Fruit fly (Drosophila melanogaster) whole organism, embryonic: Measurements from ENCODE around the gene Alp5.

Source experiments
- Antp ChIP-seq: fragments of 200-800 bp; sonication (Bioruptor generic); optimal IDR thresholded peaks from 3 replicates; lab custom pipeline; 2016; ENCODE audit warnings: missing biosample characterization, missing genetic modification characterization
- CG10147 ChIP-seq: fragments of 200-800 bp; sonication (Bioruptor generic); optimal IDR thresholded peaks from 2 replicates; lab custom pipeline; 2019; ENCODE audit warnings: missing biosample characterization, mild to moderate bottlenecking, missing genetic modification characterization, moderate library complexity
- CG10462 ChIP-seq: fragments of 200-800 bp; sonication (Bioruptor generic); optimal IDR thresholded peaks from 2 replicates; lab custom pipeline; 2016; ENCODE audit warnings: missing biosample characterization, missing genetic modification characterization
- CG11560 ChIP-seq: fragments of 200-800 bp; sonication (Bioruptor generic); IDR thresholded peaks from 3 replicates; pipeline ENCODE4 v1.3.6; 2022; ENCODE audit warnings: missing biosample characterization, missing genetic modification characterization
- CG11723 ChIP-seq: fragments of 200-800 bp; sonication (Bioruptor generic); optimal IDR thresholded peaks from 2 replicates; lab custom pipeline; 2017; ENCODE audit warnings: missing biosample characterization, mild to moderate bottlenecking, missing genetic modification characterization
- CG12659 ChIP-seq: fragments of 200-800 bp; sonication (Bioruptor generic); optimal IDR thresholded peaks from 3 replicates; lab custom pipeline; 2017; ENCODE audit warnings: mild to moderate bottlenecking, missing biosample characterization, missing genetic modification reagents, missing genetic modification characterization
- CG15073 ChIP-seq: fragments of 200-800 bp; sonication (Bioruptor generic); optimal IDR thresholded peaks from 2 replicates; lab custom pipeline; 2016; ENCODE audit warnings: missing biosample characterization, missing genetic modification characterization
- CG17385 ChIP-seq: fragments of 200-800 bp; sonication (Bioruptor generic); optimal IDR thresholded peaks from 3 replicates; lab custom pipeline; 2018; ENCODE audit warnings: missing biosample characterization, mild to moderate bottlenecking, missing genetic modification characterization
- CG1792 ChIP-seq: fragments of 200-800 bp; sonication (Bioruptor generic); optimal IDR thresholded peaks from 2 replicates; lab custom pipeline; 2016; ENCODE audit warnings: missing biosample characterization, missing genetic modification characterization
- CG2129 ChIP-seq: fragments of 200-800 bp; sonication (Bioruptor generic); IDR thresholded peaks from 2 replicates; pipeline ENCODE4 v1.3.6; 2022; ENCODE audit warnings: missing biosample characterization, missing genetic modification characterization; ENCODE audit not compliant: partially characterized antibody
- CG2678 ChIP-seq: fragments of 200-800 bp; sonication (Bioruptor generic); optimal IDR thresholded peaks from 3 replicates; lab custom pipeline; 2019; ENCODE audit warnings: missing biosample characterization, mild to moderate bottlenecking, missing genetic modification characterization, moderate library complexity
- CG2875 ChIP-seq: fragments of 200-800 bp; sonication (Bioruptor generic); optimal IDR thresholded peaks from 2 replicates; lab custom pipeline; 2017; ENCODE audit warnings: missing biosample characterization, mild to moderate bottlenecking, missing genetic modification characterization, missing genetic modification reagents
- CG2889 ChIP-seq: fragments of 200-800 bp; sonication (Bioruptor generic); IDR thresholded peaks from 3 replicates; pipeline ENCODE4 v1.3.6; 2022; ENCODE audit warnings: missing biosample characterization, missing genetic modification characterization
- CG33557 ChIP-seq: fragments of 200-800 bp; sonication (Bioruptor generic); optimal IDR thresholded peaks from 2 replicates; lab custom pipeline; 2019; ENCODE audit warnings: missing biosample characterization, mild to moderate bottlenecking, missing genetic modification characterization, moderate library complexity
- CG34376 ChIP-seq: fragments of 200-800 bp; sonication (Bioruptor generic); optimal IDR thresholded peaks from 2 replicates; lab custom pipeline; 2018; ENCODE audit warnings: missing biosample characterization, mild to moderate bottlenecking, missing genetic modification characterization
- CG5953 ChIP-seq: fragments of 200-800 bp; sonication (Bioruptor generic); IDR thresholded peaks from 2 replicates; pipeline ENCODE4 v1.3.6; 2022; ENCODE audit warnings: missing biosample characterization, missing genetic modification characterization
- CG6791 ChIP-seq: fragments of 200-800 bp; sonication (Bioruptor generic); IDR thresholded peaks from 3 replicates; pipeline ENCODE4 v1.3.6; 2022; ENCODE audit warnings: missing biosample characterization, missing genetic modification characterization; ENCODE audit not compliant: partially characterized antibody
- CG8388 ChIP-seq: fragments of 200-800 bp; sonication (Bioruptor generic); optimal IDR thresholded peaks from 2 replicates; lab custom pipeline; 2019; ENCODE audit warnings: missing biosample characterization, mild to moderate bottlenecking, missing genetic modification characterization, moderate library complexity
- CG9727 ChIP-seq: fragments of 200-800 bp; sonication (Bioruptor generic); optimal IDR thresholded peaks from 3 replicates; lab custom pipeline; 2017; ENCODE audit warnings: missing biosample characterization, mild to moderate bottlenecking, missing genetic modification characterization
- D19B ChIP-seq: fragments of 200-800 bp; sonication (Bioruptor generic); optimal IDR thresholded peaks from 2 replicates; lab custom pipeline; 2017; ENCODE audit warnings: missing biosample characterization, mild to moderate bottlenecking, missing genetic modification characterization
- Dek ChIP-seq: fragments of 200-800 bp; sonication (Bioruptor generic); optimal IDR thresholded peaks from 3 replicates; lab custom pipeline; 2019; ENCODE audit warnings: missing biosample characterization, mild to moderate bottlenecking, missing genetic modification characterization, moderate library complexity
- Dll ChIP-seq: fragments of 200-800 bp; sonication (Bioruptor generic); IDR thresholded peaks from 4 replicates; pipeline ENCODE4 v1.3.6; 2022; ENCODE audit warnings: missing biosample characterization, missing genetic modification characterization; ENCODE audit not compliant: partially characterized antibody
- Doc2 ChIP-seq: fragments of 200-800 bp; sonication (Bioruptor generic); IDR thresholded peaks from 2 replicates; pipeline ENCODE4 v1.3.6; 2022; ENCODE audit warnings: missing biosample characterization, missing genetic modification characterization
- ERR ChIP-seq: fragments of 200-800 bp; sonication (Bioruptor generic); optimal IDR thresholded peaks from 2 replicates; lab custom pipeline; 2016; ENCODE audit warnings: missing biosample characterization, missing genetic modification characterization
- Fer3 ChIP-seq: fragments of 200-800 bp; sonication (Bioruptor generic); optimal IDR thresholded peaks from 2 replicates; lab custom pipeline; 2018; ENCODE audit warnings: missing biosample characterization, mild to moderate bottlenecking, missing genetic modification characterization, moderate library complexity
- Lhr ChIP-seq: fragments of 200-800 bp; sonication (Bioruptor generic); optimal IDR thresholded peaks from 3 replicates; lab custom pipeline; 2017; ENCODE audit warnings: mild to moderate bottlenecking, missing biosample characterization, missing genetic modification reagents, missing genetic modification characterization
- Pdp1 ChIP-seq, 2 experiments: fragments of 200-800 bp; sonication (Bioruptor generic); optimal IDR thresholded peaks; 3 replicates each; lab custom pipeline; 2016; ENCODE audit warnings: missing biosample characterization in 2 of 2, missing genetic modification characterization in 2 of 2, mild to moderate bottlenecking in 1 of 2, moderate library complexity in 1 of 2
- Six4 ChIP-seq: fragments of 200-800 bp; sonication (Bioruptor generic); optimal IDR thresholded peaks from 2 replicates; lab custom pipeline; 2016; ENCODE audit warnings: missing biosample characterization, missing genetic modification characterization
- Taf1 ChIP-seq: fragments of 200-800 bp; sonication (Bioruptor generic); IDR thresholded peaks from 2 replicates; pipeline ENCODE4 v1.3.6; 2022; ENCODE audit warnings: missing biosample characterization, missing genetic modification characterization
- ac ChIP-seq: fragments of 200-800 bp; sonication (Bioruptor generic); optimal IDR thresholded peaks from 3 replicates; lab custom pipeline; 2017; ENCODE audit warnings: missing biosample characterization, mild to moderate bottlenecking, missing genetic modification characterization
- aop ChIP-seq: fragments of 200-800 bp; sonication (Bioruptor generic); IDR thresholded peaks from 2 replicates; pipeline ENCODE4 v1.3.6; 2022; ENCODE audit warnings: missing biosample characterization, missing genetic modification characterization
- cas ChIP-seq: fragments of 200-800 bp; sonication (Bioruptor generic); IDR thresholded peaks from 2 replicates; pipeline ENCODE4 v1.3.6; 2022; ENCODE audit warnings: missing biosample characterization, missing genetic modification characterization
- dan ChIP-seq: fragments of 200-800 bp; sonication (Bioruptor generic); IDR thresholded peaks from 2 replicates; pipeline ENCODE4 v1.3.6; 2022; ENCODE audit warnings: missing biosample characterization, missing genetic modification characterization
- dati ChIP-seq: fragments of 200-800 bp; sonication (Bioruptor generic); IDR thresholded peaks from 2 replicates; pipeline ENCODE4 v1.3.6; 2022; ENCODE audit warnings: missing biosample characterization, missing genetic modification characterization
- emc ChIP-seq: fragments of 200-800 bp; sonication (Bioruptor generic); optimal IDR thresholded peaks from 2 replicates; lab custom pipeline; 2016; ENCODE audit warnings: missing biosample characterization, missing genetic modification characterization
- ewg ChIP-seq: fragments of 200-800 bp; sonication (Bioruptor generic); optimal IDR thresholded peaks from 3 replicates; lab custom pipeline; 2017; ENCODE audit warnings: mild to moderate bottlenecking, missing biosample characterization, missing genetic modification reagents, missing genetic modification characterization
- exex ChIP-seq: fragments of 200-800 bp; sonication (Bioruptor generic); optimal IDR thresholded peaks from 4 replicates; lab custom pipeline; 2018; ENCODE audit warnings: missing biosample characterization, mild to moderate bottlenecking, missing genetic modification characterization, moderate library complexity
- fru ChIP-seq: fragments of >200 bp; optimal IDR thresholded peaks from 2 replicates; lab custom pipeline; 2017
- gt ChIP-seq: fragments of 200-800 bp; sonication (Bioruptor generic); IDR thresholded peaks from 2 replicates; pipeline ENCODE4 v1.3.6; 2022; ENCODE audit warnings: missing biosample characterization, missing genetic modification characterization
- hkb ChIP-seq, 2 experiments: fragments of 200-800 bp in 1 of 2; fragments of >200 bp in 1 of 2; sonication (Bioruptor generic) in 1 of 2; IDR thresholded peaks in 1 of 2; optimal IDR thresholded peaks in 1 of 2; 2 replicates each; pipeline versions ENCODE4 v1.3.6 to Lab custom; 2017 to 2022; ENCODE audit warnings: missing biosample characterization in 1 of 2, missing genetic modification characterization in 1 of 2
- jigr1 ChIP-seq: fragments of 200-800 bp; sonication (Bioruptor generic); IDR thresholded peaks from 3 replicates; pipeline ENCODE4 v1.3.6; 2022; ENCODE audit warnings: missing biosample characterization, missing genetic modification characterization
- mam ChIP-seq: fragments of 200-800 bp; sonication (Bioruptor generic); optimal IDR thresholded peaks from 3 replicates; lab custom pipeline; 2016; ENCODE audit warnings: missing biosample characterization, missing genetic modification characterization
- mirr ChIP-seq: fragments of 200-800 bp; sonication (Bioruptor generic); optimal IDR thresholded peaks from 3 replicates; lab custom pipeline; 2018; ENCODE audit warnings: missing biosample characterization, mild to moderate bottlenecking, missing genetic modification characterization
- odd ChIP-seq: fragments of 200-800 bp; sonication (Bioruptor generic); optimal IDR thresholded peaks from 2 replicates; lab custom pipeline; 2017; ENCODE audit warnings: missing biosample characterization, mild to moderate bottlenecking, missing genetic modification characterization
- pfk ChIP-seq: fragments of 200-800 bp; sonication (Bioruptor generic); optimal IDR thresholded peaks from 2 replicates; lab custom pipeline; 2018; ENCODE audit warnings: missing biosample characterization, mild to moderate bottlenecking, missing genetic modification characterization, moderate library complexity
- repo ChIP-seq: fragments of 200-800 bp; sonication (Bioruptor generic); optimal IDR thresholded peaks from 2 replicates; lab custom pipeline; 2016; ENCODE audit warnings: missing biosample characterization, missing genetic modification characterization
- run ChIP-seq: fragments of 200-800 bp; sonication (Bioruptor generic); optimal IDR thresholded peaks from 3 replicates; lab custom pipeline; 2018; ENCODE audit warnings: missing biosample characterization, mild to moderate bottlenecking, missing genetic modification characterization
- slou ChIP-seq: fragments of 200-800 bp; sonication (Bioruptor generic); optimal IDR thresholded peaks from 3 replicates; lab custom pipeline; 2016; ENCODE audit warnings: missing biosample characterization, missing genetic modification characterization
- slp2 ChIP-seq: fragments of 200-800 bp; sonication (Bioruptor generic); optimal IDR thresholded peaks from 2 replicates; lab custom pipeline; 2016; ENCODE audit warnings: missing biosample characterization, missing genetic modification characterization
- ssp ChIP-seq: fragments of 200-800 bp; sonication (Bioruptor generic); IDR thresholded peaks from 2 replicates; pipeline ENCODE4 v1.3.6; 2022; ENCODE audit warnings: missing biosample characterization, missing genetic modification characterization
- tgo ChIP-seq: fragments of 200-800 bp; sonication (Bioruptor generic); IDR thresholded peaks from 3 replicates; pipeline ENCODE4 v1.3.6; 2022; ENCODE audit warnings: missing biosample characterization, missing genetic modification characterization

The Alp5 gene

dm6 chr3R:20989657-20990056, 17.1 kb downstream of the Alp5 start (continued):
- TF ChIP-seq CG33557 (GFP tag; lab: Kevin White, UChicago): no peak
- peak; percentile 47 for TF ChIP-seq CG1792 (GFP tag; lab: Kevin White, UChicago)
- no peak for TF ChIP-seq ac
- peak; percentile 24; the same call in 1 of the 2 replicates for TF ChIP-seq Taf1 (GFP tag; lab: Robert Waterston, UW)
- TF ChIP-seq jigr1: no peak
- no peak for TF ChIP-seq CG10462 (GFP tag; lab: Kevin White, UChicago)
- TF ChIP-seq dan (GFP tag; lab: Robert Waterston, UW): no peak
- TF ChIP-seq slou (GFP tag; lab: Kevin White, UChicago): no peak
- TF ChIP-seq pfk (GFP tag; lab: Kevin White, UChicago): no peak
- peak; percentile 23 for TF ChIP-seq ewg
- TF ChIP-seq run (tag; lab: Kevin White, UChicago): no peak
- no peak for TF ChIP-seq CG6791 (GFP tag; lab: Robert Waterston, UW)
- no peak for TF ChIP-seq cas (GFP tag; lab: Robert Waterston, UW)
- no peak for TF ChIP-seq CG2889 (GFP tag; lab: Robert Waterston, UW)
- peak; percentile 45 for TF ChIP-seq CG9727 (GFP tag; lab: Kevin White, UChicago)
- no peak for TF ChIP-seq Six4 (GFP tag; lab: Kevin White, UChicago)
- TF ChIP-seq Doc2: no peak
- no peak for TF ChIP-seq ERR (GFP tag; lab: Kevin White, UChicago)
- no peak for TF ChIP-seq mirr (GFP tag; lab: Kevin White, UChicago)
- peak; percentile 50 for TF ChIP-seq odd (GFP tag; lab: Kevin White, UChicago)
- TF ChIP-seq CG34376 (GFP tag; lab: Kevin White, UChicago): no peak
- TF ChIP-seq CG2678: peak; percentile 71
- TF ChIP-seq CG5953 (GFP tag; lab: Robert Waterston, UW): no peak
- TF ChIP-seq CG11560 (tag; lab: Robert Waterston, UW): peak; percentile 47; the same call in 2 of the 3 replicates
- peak; percentile 53 for TF ChIP-seq ssp
- no peak for TF ChIP-seq gt
- no peak for TF ChIP-seq Dll
- peak; percentile 60 for TF ChIP-seq Antp (GFP tag; lab: Kevin White, UChicago)
- no peak for TF ChIP-seq emc (GFP tag; lab: Kevin White, UChicago)
- no peak for TF ChIP-seq slp2 (GFP tag; lab: Kevin White, UChicago)
- no peak for TF ChIP-seq CG2875 (GFP tag; lab: Kevin White, UChicago)
- TF ChIP-seq Lhr (GFP tag; lab: Kevin White, UChicago): no peak
- peak; percentile 65 for TF ChIP-seq D19B
- TF ChIP-seq hkb (optimal IDR thresholded peaks at IDR 0.05; lab: Kevin White, UChicago): no peak
- peak; percentile 46; the same call in 1 of the 2 replicates for TF ChIP-seq hkb (GFP tag; IDR thresholded peaks at IDR 0.05; lab: Robert Waterston, UW)
- TF ChIP-seq CG15073: no peak
- peak; percentile 64 for TF ChIP-seq CG12659 (GFP tag; lab: Kevin White, UChicago)
- TF ChIP-seq tgo (GFP tag; lab: Robert Waterston, UW): no peak; the same call in none of the 3 replicates
- TF ChIP-seq repo: peak; percentile 13
- peak; percentile 27 for TF ChIP-seq CG8388 (GFP tag; lab: Kevin White, UChicago)
- no peak for TF ChIP-seq CG2129
- TF ChIP-seq CG11723 (GFP tag; lab: Kevin White, UChicago): peak; percentile 9
- peak; percentile 43 for TF ChIP-seq Fer3
- TF ChIP-seq exex (tag; lab: Kevin White, UChicago): no peak
- TF ChIP-seq fru (lab: Kevin White, UChicago): no peak
- peak; percentile 33 for TF ChIP-seq Dek
- no peak for TF ChIP-seq dati (GFP tag; lab: Robert Waterston, UW)
- peak; percentile 8 for TF ChIP-seq CG10147
- peak; percentile 66 for TF ChIP-seq mam (GFP tag; lab: Kevin White, UChicago)
- no peak for TF ChIP-seq aop
- peak; percentile 37 for TF ChIP-seq CG17385 (GFP tag; lab: Kevin White, UChicago)
- TF ChIP-seq Pdp1 (GFP tag; optimal IDR thresholded peaks at IDR 0.05; lab: Kevin White, UChicago): peak; percentile 28 to 69
